Fruit fly (Drosophila melanogaster) whole organism, embryonic: ENCODE data around the gene bmm.

Experiments
- Antp ChIP-seq: fragments of 200-800 bp; sonication (Bioruptor generic); optimal IDR thresholded peaks from 3 replicates; lab custom pipeline; 2016; ENCODE audit warnings: missing biosample characterization, missing genetic modification characterization
- Atf-2 ChIP-seq: fragments of 200-800 bp; sonication (Bioruptor generic); optimal IDR thresholded peaks from 2 replicates; lab custom pipeline; 2016; ENCODE audit warnings: missing biosample characterization, missing genetic modification characterization
- CG10565 ChIP-seq: fragments of 200-800 bp; sonication (Bioruptor generic); optimal IDR thresholded peaks from 3 replicates; lab custom pipeline; 2016; ENCODE audit warnings: missing biosample characterization, mild to moderate bottlenecking, missing genetic modification characterization
- CG14050 ChIP-seq: fragments of 200-800 bp; sonication (Bioruptor generic); IDR thresholded peaks from 3 replicates; pipeline ENCODE4 v1.3.6; 2022; ENCODE audit warnings: missing biosample characterization, missing genetic modification characterization
- CG14710 ChIP-seq: fragments of 200-800 bp; sonication (Bioruptor generic); optimal IDR thresholded peaks from 3 replicates; lab custom pipeline; 2019; ENCODE audit warnings: missing biosample characterization, mild to moderate bottlenecking, missing genetic modification characterization, moderate library complexity
- CG15011 ChIP-seq: fragments of 200-800 bp; sonication (Bioruptor generic); optimal IDR thresholded peaks from 3 replicates; lab custom pipeline; 2018; ENCODE audit warnings: missing biosample characterization, mild to moderate bottlenecking, missing genetic modification characterization
- CG16863 ChIP-seq: fragments of 200-800 bp; sonication (Bioruptor generic); optimal IDR thresholded peaks from 3 replicates; lab custom pipeline; 2016; ENCODE audit warnings: missing biosample characterization, missing genetic modification characterization
- CG17359 ChIP-seq: fragments of 200-800 bp; sonication (Bioruptor generic); optimal IDR thresholded peaks from 3 replicates; lab custom pipeline; 2018; ENCODE audit warnings: missing biosample characterization, mild to moderate bottlenecking, missing genetic modification characterization, moderate library complexity
- CG17361 ChIP-seq: fragments of 200-800 bp; sonication (Bioruptor generic); IDR thresholded peaks from 3 replicates; pipeline ENCODE4 v1.3.6; 2022; ENCODE audit warnings: missing biosample characterization, missing genetic modification characterization
- CG17912 ChIP-seq: fragments of 200-800 bp; sonication (Bioruptor generic); optimal IDR thresholded peaks from 2 replicates; lab custom pipeline; 2018; ENCODE audit warnings: missing biosample characterization, mild to moderate bottlenecking, missing genetic modification characterization
- CG1832 ChIP-seq: fragments of 200-800 bp; sonication (Bioruptor generic); optimal IDR thresholded peaks from 2 replicates; lab custom pipeline; 2017; ENCODE audit warnings: missing biosample characterization, mild to moderate bottlenecking, missing genetic modification characterization, inconsistent platforms
- CG18764 ChIP-seq: fragments of 200-800 bp; sonication (Bioruptor generic); optimal IDR thresholded peaks from 3 replicates; lab custom pipeline; 2016; ENCODE audit warnings: missing biosample characterization, missing genetic modification characterization
- CG2875 ChIP-seq: fragments of 200-800 bp; sonication (Bioruptor generic); optimal IDR thresholded peaks from 2 replicates; lab custom pipeline; 2017; ENCODE audit warnings: missing biosample characterization, mild to moderate bottlenecking, missing genetic modification characterization, missing genetic modification reagents
- CG34224 ChIP-seq: fragments of 200-800 bp; sonication (Bioruptor generic); IDR thresholded peaks from 3 replicates; pipeline ENCODE4 v1.3.6; 2022; ENCODE audit warnings: missing biosample characterization, missing genetic modification characterization; ENCODE audit not compliant: partially characterized antibody
- CG4730 ChIP-seq: fragments of 200-800 bp; sonication (Bioruptor generic); IDR thresholded peaks from 2 replicates; pipeline ENCODE4 v1.3.6; 2022; ENCODE audit warnings: missing biosample characterization, missing genetic modification characterization
- CG5180 ChIP-seq: fragments of 200-800 bp; sonication (Bioruptor generic); optimal IDR thresholded peaks from 3 replicates; lab custom pipeline; 2017; ENCODE audit warnings: missing biosample characterization, missing genetic modification characterization, mild to moderate bottlenecking, moderate library complexity, missing genetic modification reagents
- CG6654 ChIP-seq: fragments of 200-800 bp; sonication (Bioruptor generic); optimal IDR thresholded peaks from 2 replicates; lab custom pipeline; 2017; ENCODE audit warnings: missing biosample characterization, mild to moderate bottlenecking, missing genetic modification characterization
- CG9437 ChIP-seq: fragments of 200-800 bp; sonication (Bioruptor generic); optimal IDR thresholded peaks from 2 replicates; lab custom pipeline; 2018; ENCODE audit warnings: missing biosample characterization, mild to moderate bottlenecking, missing genetic modification characterization
- Dll ChIP-seq: fragments of 200-800 bp; sonication (Bioruptor generic); IDR thresholded peaks from 4 replicates; pipeline ENCODE4 v1.3.6; 2022; ENCODE audit warnings: missing biosample characterization, missing genetic modification characterization; ENCODE audit not compliant: partially characterized antibody
- Fer3 ChIP-seq: fragments of 200-800 bp; sonication (Bioruptor generic); optimal IDR thresholded peaks from 2 replicates; lab custom pipeline; 2018; ENCODE audit warnings: missing biosample characterization, mild to moderate bottlenecking, missing genetic modification characterization, moderate library complexity
- HLH54F ChIP-seq: fragments of 200-800 bp; sonication (Bioruptor generic); optimal IDR thresholded peaks from 3 replicates; lab custom pipeline; 2016; ENCODE audit warnings: missing biosample characterization, missing genetic modification characterization
- HLHmδ ChIP-seq: fragments of 200-800 bp; sonication (Bioruptor generic); optimal IDR thresholded peaks from 2 replicates; lab custom pipeline; 2018; ENCODE audit warnings: missing biosample characterization, mild to moderate bottlenecking, missing genetic modification characterization, moderate library complexity
- Hsf ChIP-seq: fragments of 200-800 bp; sonication (Bioruptor generic); optimal IDR thresholded peaks from 3 replicates; lab custom pipeline; 2016; ENCODE audit warnings: missing biosample characterization, missing genetic modification characterization
- Pdp1 ChIP-seq, 2 experiments: fragments of 200-800 bp; sonication (Bioruptor generic); optimal IDR thresholded peaks; 3 replicates each; lab custom pipeline; 2016; ENCODE audit warnings: missing biosample characterization in 2 of 2, missing genetic modification characterization in 2 of 2, mild to moderate bottlenecking in 1 of 2, moderate library complexity in 1 of 2
- Poxn ChIP-seq: fragments of 200-800 bp; sonication (Bioruptor generic); IDR thresholded peaks from 2 replicates; pipeline ENCODE4 v1.3.6; 2022; ENCODE audit warnings: missing biosample characterization, missing genetic modification characterization
- Taf1 ChIP-seq: fragments of 200-800 bp; sonication (Bioruptor generic); IDR thresholded peaks from 2 replicates; pipeline ENCODE4 v1.3.6; 2022; ENCODE audit warnings: missing biosample characterization, missing genetic modification characterization
- YL-1 ChIP-seq: fragments of 200-800 bp; sonication (Bioruptor generic); optimal IDR thresholded peaks from 3 replicates; lab custom pipeline; 2017; ENCODE audit warnings: missing biosample characterization, mild to moderate bottlenecking, missing genetic modification characterization
- ap ChIP-seq: fragments of 200-800 bp; sonication (Bioruptor generic); IDR thresholded peaks from 2 replicates; pipeline ENCODE4 v1.3.6; 2022; ENCODE audit warnings: missing biosample characterization, missing genetic modification characterization
- cas ChIP-seq: fragments of 200-800 bp; sonication (Bioruptor generic); IDR thresholded peaks from 2 replicates; pipeline ENCODE4 v1.3.6; 2022; ENCODE audit warnings: missing biosample characterization, missing genetic modification characterization
- dpn ChIP-seq, 2 experiments: fragments of 200-800 bp; sonication (Bioruptor generic); optimal IDR thresholded peaks; 3 replicates each; lab custom pipeline; 2016; ENCODE audit warnings: missing biosample characterization in 2 of 2, missing genetic modification characterization in 2 of 2
- ewg ChIP-seq: fragments of 200-800 bp; sonication (Bioruptor generic); optimal IDR thresholded peaks from 3 replicates; lab custom pipeline; 2017; ENCODE audit warnings: mild to moderate bottlenecking, missing biosample characterization, missing genetic modification reagents, missing genetic modification characterization
- ftz-f1 ChIP-seq: fragments of 200-800 bp; sonication (Bioruptor generic); optimal IDR thresholded peaks from 2 replicates; lab custom pipeline; 2016; ENCODE audit warnings: missing biosample characterization, missing genetic modification characterization
- fu2 ChIP-seq: fragments of 200-800 bp; sonication (Bioruptor generic); optimal IDR thresholded peaks from 2 replicates; lab custom pipeline; 2016; ENCODE audit warnings: missing biosample characterization, missing genetic modification characterization
- gsb-n ChIP-seq: fragments of 200-800 bp; sonication (Bioruptor generic); optimal IDR thresholded peaks from 3 replicates; lab custom pipeline; 2018; ENCODE audit warnings: missing biosample characterization, mild to moderate bottlenecking, missing genetic modification characterization
- hbn ChIP-seq: fragments of 200-800 bp; sonication (Bioruptor generic); IDR thresholded peaks from 2 replicates; pipeline ENCODE4 v1.3.6; 2022; ENCODE audit warnings: missing biosample characterization, missing genetic modification characterization; ENCODE audit not compliant: partially characterized antibody
- her ChIP-seq: fragments of 200-800 bp; sonication (Bioruptor generic); optimal IDR thresholded peaks from 2 replicates; lab custom pipeline; 2016; ENCODE audit warnings: missing biosample characterization, missing genetic modification characterization
- knrl ChIP-seq: fragments of 200-800 bp; sonication (Bioruptor generic); IDR thresholded peaks from 3 replicates; pipeline ENCODE4 v1.3.6; 2022; ENCODE audit warnings: missing biosample characterization, missing genetic modification characterization; ENCODE audit not compliant: partially characterized antibody
- luna ChIP-seq: fragments of 200-800 bp; sonication (Bioruptor generic); optimal IDR thresholded peaks from 2 replicates; lab custom pipeline; 2016; ENCODE audit warnings: missing biosample characterization, missing genetic modification characterization
- nau ChIP-seq: fragments of 200-800 bp; sonication (Bioruptor generic); optimal IDR thresholded peaks from 3 replicates; lab custom pipeline; 2017; ENCODE audit warnings: missing biosample characterization, mild to moderate bottlenecking, missing genetic modification characterization, missing genetic modification reagents
- nmo ChIP-seq: fragments of 200-800 bp; sonication (Bioruptor generic); optimal IDR thresholded peaks from 2 replicates; lab custom pipeline; 2018; ENCODE audit warnings: missing biosample characterization, mild to moderate bottlenecking, missing genetic modification characterization, moderate library complexity
- nom ChIP-seq: fragments of 200-800 bp; sonication (Bioruptor generic); optimal IDR thresholded peaks from 2 replicates; lab custom pipeline; 2017; ENCODE audit warnings: missing biosample characterization, missing genetic modification characterization, mild to moderate bottlenecking, moderate library complexity, missing genetic modification reagents
- oc ChIP-seq: fragments of 200-800 bp; sonication (Bioruptor generic); optimal IDR thresholded peaks from 2 replicates; lab custom pipeline; 2018; ENCODE audit warnings: missing biosample characterization, mild to moderate bottlenecking, missing genetic modification characterization, moderate library complexity
- rib ChIP-seq: fragments of 200-800 bp; sonication (Bioruptor generic); IDR thresholded peaks from 2 replicates; pipeline ENCODE4 v1.3.6; 2022; ENCODE audit warnings: missing biosample characterization, missing genetic modification characterization
- row ChIP-seq: fragments of 200-800 bp; sonication (Bioruptor generic); IDR thresholded peaks from 3 replicates; pipeline ENCODE4 v1.3.6; 2022; ENCODE audit warnings: missing biosample characterization, missing genetic modification characterization
- sima ChIP-seq: fragments of 200-800 bp; sonication (Bioruptor generic); optimal IDR thresholded peaks from 2 replicates; lab custom pipeline; 2016; ENCODE audit warnings: missing biosample characterization, missing genetic modification characterization
- sob ChIP-seq: fragments of 200-800 bp; sonication (Bioruptor generic); IDR thresholded peaks from 2 replicates; pipeline ENCODE4 v1.3.6; 2022; ENCODE audit warnings: missing biosample characterization, missing genetic modification characterization
- wor ChIP-seq: fragments of 200-800 bp; sonication (Bioruptor generic); IDR thresholded peaks from 2 replicates; pipeline ENCODE4 v1.3.6; 2022; ENCODE audit warnings: missing biosample characterization, missing genetic modification characterization
- z ChIP-seq: fragments of 200-800 bp; sonication (Bioruptor generic); IDR thresholded peaks from 3 replicates; pipeline ENCODE4 v1.3.6; 2022; ENCODE audit warnings: missing biosample characterization, missing genetic modification characterization

The bmm gene

DNA sequence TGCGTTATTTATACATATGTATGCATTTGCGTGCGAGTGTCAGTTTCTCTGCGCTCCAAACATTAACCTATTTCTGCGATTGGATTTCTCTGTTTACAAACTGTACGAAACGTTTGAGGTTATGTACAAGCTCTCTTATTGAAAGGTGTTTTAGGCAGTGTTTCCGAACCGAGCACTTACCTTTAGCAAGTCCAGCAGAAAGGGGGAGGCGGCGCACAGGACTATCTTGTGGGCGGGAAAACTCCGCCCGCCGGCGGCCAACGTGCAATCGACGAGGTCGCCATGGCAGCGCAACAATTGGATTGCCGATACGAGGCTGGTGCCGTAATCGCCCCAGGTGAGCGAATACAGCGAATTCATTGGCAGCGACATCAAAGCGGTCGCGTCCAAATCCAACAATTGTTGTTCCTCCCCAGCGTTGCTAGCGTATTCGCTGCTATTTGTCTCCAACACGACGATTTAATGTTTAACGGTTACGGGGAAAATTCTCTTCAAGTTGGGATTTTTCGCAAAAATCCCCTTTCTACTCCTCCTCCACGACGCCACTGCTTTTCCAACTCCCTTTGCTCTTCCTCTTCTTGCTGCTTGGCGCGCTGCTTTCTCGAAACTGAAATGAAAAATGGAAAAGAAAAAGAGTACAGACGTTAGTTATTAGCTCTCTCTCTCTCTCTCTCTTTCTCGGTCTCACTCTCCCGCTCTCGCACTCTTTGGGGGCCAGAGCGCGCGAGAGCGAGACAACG lies 29.3 kb downstream of the bmm start (continued):
- peak; percentile 83 for TF ChIP-seq CG16863
- peak; percentile 89 for TF ChIP-seq CG14050
- peak; percentile 74; the same call in 1 of the 2 replicates for TF ChIP-seq Poxn (GFP tag; lab: Robert Waterston, UW)
- TF ChIP-seq Taf1 (GFP tag; lab: Robert Waterston, UW), result peak; percentile 90
- TF ChIP-seq Dll (GFP tag; lab: Robert Waterston, UW), result 0 out of 4 replicates have a peak, but pooled peaks have one; percentile 29
- peak; percentile 80 for TF ChIP-seq CG17361 (GFP tag; lab: Robert Waterston, UW)
- peak; percentile 46 for TF ChIP-seq gsb-n (tag; lab: Kevin White, UChicago)
- TF ChIP-seq CG2875 (GFP tag; lab: Kevin White, UChicago), result peak; percentile 75
- TF ChIP-seq nom (GFP tag; lab: Kevin White, UChicago), result peak; percentile 55
- TF ChIP-seq Fer3 (tag; lab: Kevin White, UChicago), result peak; percentile 88
- TF ChIP-seq CG18764, result peak; percentile 80
- TF ChIP-seq ftz-f1, result peak; percentile 19
- TF ChIP-seq CG9437, result peak; percentile 66
- TF ChIP-seq ewg, result peak; percentile 80
- peak; percentile 93 for TF ChIP-seq fu2 (GFP tag; lab: Kevin White, UChicago)
- TF ChIP-seq CG17359 (tag; lab: Kevin White, UChicago), result peak; percentile 88
- peak; percentile 90 for TF ChIP-seq sob
- TF ChIP-seq knrl (GFP tag; lab: Robert Waterston, UW), result peak; percentile 25; the same call in 1 of the 3 replicates
- TF ChIP-seq her (GFP tag; lab: Kevin White, UChicago), result peak; percentile 93
- TF ChIP-seq Antp (GFP tag; lab: Kevin White, UChicago), result peak; percentile 97
- TF ChIP-seq Pdp1 (GFP tag; optimal IDR thresholded peaks at IDR 0.05; lab: Kevin White, UChicago), result peak; percentile 90 to 95
- peak; percentile 76 for TF ChIP-seq nau (GFP tag; lab: Kevin White, UChicago)
- TF ChIP-seq Hsf (GFP tag; lab: Kevin White, UChicago), result peak; percentile 91
- peak; percentile 45 for TF ChIP-seq CG14710 (tag; lab: Kevin White, UChicago)
- TF ChIP-seq CG6654 (GFP tag; lab: Kevin White, UChicago), result peak; percentile 73
- TF ChIP-seq CG10565 (GFP tag; lab: Kevin White, UChicago), result no peak
- TF ChIP-seq ap (GFP tag; lab: Robert Waterston, UW), result peak; percentile 81
- TF ChIP-seq CG15011 (GFP tag; lab: Kevin White, UChicago), result peak; percentile 46
- peak; percentile 80 for TF ChIP-seq cas (GFP tag; lab: Robert Waterston, UW)
- peak; percentile 96 for TF ChIP-seq rib (GFP tag; lab: Robert Waterston, UW)
- no peak for TF ChIP-seq hbn (GFP tag; lab: Robert Waterston, UW)
- TF ChIP-seq CG17912 (GFP tag; lab: Kevin White, UChicago), result peak; percentile 45
- TF ChIP-seq nmo (GFP tag; lab: Kevin White, UChicago), result peak; percentile 85
- peak; percentile 91 for TF ChIP-seq row
- peak; percentile 24 for TF ChIP-seq YL-1 (GFP tag; lab: Kevin White, UChicago)
- peak; percentile 94 for TF ChIP-seq CG1832 (GFP tag; lab: Kevin White, UChicago)
- TF ChIP-seq wor, result peak; percentile 76
- peak; percentile 74 for TF ChIP-seq CG5180 (GFP tag; lab: Kevin White, UChicago)
- TF ChIP-seq HLH54F (GFP tag; lab: Kevin White, UChicago), result peak; percentile 91
- TF ChIP-seq sima (GFP tag; lab: Kevin White, UChicago), result peak; percentile 57
- TF ChIP-seq z, result peak; percentile 81
- TF ChIP-seq HLHmδ (GFP tag; lab: Kevin White, UChicago), result peak; percentile 52
- TF ChIP-seq oc (tag; lab: Kevin White, UChicago), result peak; percentile 82
- peak; percentile 90 to 92 for TF ChIP-seq dpn (GFP tag; optimal IDR thresholded peaks at IDR 0.05; lab: Kevin White, UChicago)
- TF ChIP-seq CG4730 (GFP tag; lab: Robert Waterston, UW), result peak; percentile 81
- peak; percentile 36; the same call in 2 of the 3 replicates for TF ChIP-seq CG34224
- peak; percentile 85 for TF ChIP-seq luna (GFP tag; lab: Kevin White, UChicago)
- TF ChIP-seq Atf-2 (GFP tag; lab: Kevin White, UChicago), result peak; percentile 81
